Fruit fly (Drosophila melanogaster): ENCODE measurements around the gene mys.

- no peak for TF ChIP-seq CTCF (optimal IDR thresholded peaks at IDR 0.05)
- TF ChIP-seq CG8478 (optimal IDR thresholded peaks at IDR 0.05) = no peak
Observed at dm6 chrX:8113386-8114279, 52.2 kb downstream of the mys start.

Data from S2 (cell line).